Fruit fly (Drosophila melanogaster): ENCODE results near the gene CG10877.
A peak's percentile ranks its signal among the peaks of the same experiment; 100 is the strongest.

The CG10877 gene

dm6 chr3R:20588480-20588785 is 24.6 kb upstream of the CG10877 start, which contains the start of gene Srp72 (continued):
- TF ChIP-seq mirr (GFP tag; optimal IDR thresholded peaks at IDR 0.05) (no peak), Mad (GFP tag; optimal IDR thresholded peaks at IDR 0.05) (no peak), CG10366 (GFP tag; IDR thresholded peaks at IDR 0.05) (peak; percentile 23; the same call in 1 of the 2 replicates), D19A (tag; optimal IDR thresholded peaks at IDR 0.05) (peak; percentile 20), fd3F (GFP tag; optimal IDR thresholded peaks at IDR 0.05) (no peak), MESR4 (GFP tag; optimal IDR thresholded peaks at IDR 0.05) (no peak), NK7.1 (GFP tag; optimal IDR thresholded peaks at IDR 0.05) (no peak), sima (GFP tag; optimal IDR thresholded peaks at IDR 0.05) (no peak), GATAe (GFP tag; conservative IDR thresholded peaks at IDR 0.05) (no peak), br (optimal IDR thresholded peaks at IDR 0.05) (no peak), ftz-f1 (GFP tag; optimal IDR thresholded peaks at IDR 0.05) (no peak), CG4707 (GFP tag; optimal IDR thresholded peaks at IDR 0.05) (no peak), mam (GFP tag; optimal IDR thresholded peaks at IDR 0.05) (no peak), amos (GFP tag; IDR thresholded peaks at IDR 0.05; ENCODE audit: partially characterized antibody) (no peak), ara (GFP tag; IDR thresholded peaks at IDR 0.05) (0 out of 2 replicates have a peak, but pooled peaks have one; percentile 7), pfk (GFP tag; optimal IDR thresholded peaks at IDR 0.05) (no peak), Adf1 (GFP tag; IDR thresholded peaks at IDR 0.05) (no peak), dpn (GFP tag; optimal IDR thresholded peaks at IDR 0.05) (peak in 1 of 2 experiments; percentile 27), Hr51 (GFP tag; optimal IDR thresholded peaks at IDR 0.05) (peak; percentile 19 to 33), CG31365 (tag; optimal IDR thresholded peaks at IDR 0.05) (no peak), CG4854 (GFP tag; optimal IDR thresholded peaks at IDR 0.05) (no peak), pros (GFP tag; optimal IDR thresholded peaks at IDR 0.05) (no peak), Drgx (GFP tag; IDR thresholded peaks at IDR 0.05) (peak; percentile 55), CG17912 (GFP tag; optimal IDR thresholded peaks at IDR 0.05) (no peak), Ada2b (GFP tag; IDR thresholded peaks at IDR 0.05) (peak; percentile 38), Sry-β (GFP tag; optimal IDR thresholded peaks at IDR 0.05) (no peak), BEAF-32 (GFP tag; optimal IDR thresholded peaks at IDR 0.05) (peak; percentile 44), CG8924 (tag; optimal IDR thresholded peaks at IDR 0.05) (peak; percentile 43), croc (GFP tag; conservative IDR thresholded peaks at IDR 0.05) (no peak), fu2 (GFP tag; optimal IDR thresholded peaks at IDR 0.05) (no peak), abd-A (tag; optimal IDR thresholded peaks at IDR 0.05) (no peak), CG7271 (tag; optimal IDR thresholded peaks at IDR 0.05) (no peak), MTF-1 (GFP tag; optimal IDR thresholded peaks at IDR 0.05; ENCODE audit: borderline replicate concordance) (no peak), CG11398 (GFP tag; optimal IDR thresholded peaks at IDR 0.05) (no peak), bigmax (GFP tag; optimal IDR thresholded peaks at IDR 0.05) (no peak), CG17612 (GFP tag; IDR thresholded peaks at IDR 0.05) (no peak), kay (GFP tag; optimal IDR thresholded peaks at IDR 0.05) (peak; percentile 10), Mrtf (GFP tag; IDR thresholded peaks at IDR 0.05) (no peak), gro (GFP tag; optimal IDR thresholded peaks at IDR 0.05) (no peak), sna (GFP tag; IDR thresholded peaks at IDR 0.05; ENCODE audit: partially characterized antibody) (no peak; the same call in 1 of the 2 replicates), trem (tag; optimal IDR thresholded peaks at IDR 0.05) (peak; percentile 86), CG10654 (GFP tag; optimal IDR thresholded peaks at IDR 0.05) (peak; percentile 51), org-1 (GFP tag; optimal IDR thresholded peaks at IDR 0.05) (no peak), lola (GFP tag; optimal IDR thresholded peaks at IDR 0.05) (peak in 1 of 3 experiments; percentile 25), onecut (GFP tag; IDR thresholded peaks at IDR 0.05) (no peak), CG30403 (GFP tag; optimal IDR thresholded peaks at IDR 0.05) (peak; percentile 68), maf-S (GFP tag; optimal IDR thresholded peaks at IDR 0.05) (no peak), Lhr (GFP tag; optimal IDR thresholded peaks at IDR 0.05) (peak; percentile 26), CG42726 (GFP tag; IDR thresholded peaks at IDR 0.05; ENCODE audit: partially characterized antibody) (no peak), E2f2 (GFP tag; IDR thresholded peaks at IDR 0.05) (peak; percentile 59), Sox100B (GFP tag; optimal IDR thresholded peaks at IDR 0.05) (no peak)
